Worm (Caenorhabditis elegans): ENCODE measurements around the gene unc-60.

ce11 chrV:1487262-1487661 lies 12.4 kb downstream of the unc-60 start:
- TF ChIP-seq him-1 (tag; optimal IDR thresholded peaks at IDR 0.05) (no peak), dao-5 (tag; optimal IDR thresholded peaks at IDR 0.05) (no peak), W03F9.2 (tag; optimal IDR thresholded peaks at IDR 0.05) (no peak)
